Worm (Caenorhabditis elegans) whole organism, midembryonic: Measurements from ENCODE around the gene F11E6.11.

Source experiments
- T22C8.4 ChIP-seq: fragments of 200-800 bp; sonication (Bioruptor generic); IDR thresholded peaks from 2 replicates; pipeline ENCODE4 v1.3.6; 2022; ENCODE audit warnings: missing genetic modification characterization, missing compliant biosample characterization
- cog-1 ChIP-seq: sonication (generic microtip); optimal IDR thresholded peaks from 2 replicates; lab custom pipeline; 2016; ENCODE audit warnings: missing genetic modification characterization, missing compliant biosample characterization
- flt-1 ChIP-seq: fragments of 200-800 bp; sonication (Bioruptor generic); IDR thresholded peaks from 2 replicates; pipeline ENCODE4 v1.3.6; 2022; ENCODE audit warnings: missing genetic modification characterization, missing compliant biosample characterization
- klf-2 ChIP-seq: fragments of 200-800 bp; sonication (Bioruptor generic); conservative IDR thresholded peaks from 2 replicates; pipeline ENCODE4 v1.3.6; 2022; ENCODE audit warnings: missing genetic modification reagents, missing genetic modification characterization, missing compliant biosample characterization
- med-1 ChIP-seq: sonication (generic microtip); optimal IDR thresholded peaks from 2 replicates; lab custom pipeline; 2017; ENCODE audit warnings: missing genetic modification characterization, mild to moderate bottlenecking, missing compliant biosample characterization, antibody characterized with exemption, missing genetic modification reagents; ENCODE audit not compliant: insufficient read depth
- ref-1 ChIP-seq: fragments of 200-800 bp; sonication (Bioruptor generic); conservative IDR thresholded peaks from 2 replicates; pipeline ENCODE4 v1.3.6; 2022; ENCODE audit warnings: missing genetic modification reagents, missing genetic modification characterization, missing compliant biosample characterization
- tab-1 ChIP-seq: fragments of 200-800 bp; sonication (Bioruptor generic); IDR thresholded peaks from 2 replicates; pipeline ENCODE4 v1.3.6; 2022; ENCODE audit warnings: missing genetic modification characterization, missing compliant biosample characterization
- ztf-23 ChIP-seq: fragments of 200-800 bp; sonication (Bioruptor generic); IDR thresholded peaks from 2 replicates; pipeline ENCODE4 v1.3.6; 2022; ENCODE audit warnings: missing genetic modification reagents, missing genetic modification characterization, missing compliant biosample characterization
- ztf-29 ChIP-seq: fragments of 200-800 bp; sonication (Bioruptor generic); IDR thresholded peaks from 2 replicates; pipeline ENCODE4 v1.3.6; 2022; ENCODE audit warnings: missing genetic modification reagents, missing genetic modification characterization, missing compliant biosample characterization

Gene F11E6.11

DNA sequence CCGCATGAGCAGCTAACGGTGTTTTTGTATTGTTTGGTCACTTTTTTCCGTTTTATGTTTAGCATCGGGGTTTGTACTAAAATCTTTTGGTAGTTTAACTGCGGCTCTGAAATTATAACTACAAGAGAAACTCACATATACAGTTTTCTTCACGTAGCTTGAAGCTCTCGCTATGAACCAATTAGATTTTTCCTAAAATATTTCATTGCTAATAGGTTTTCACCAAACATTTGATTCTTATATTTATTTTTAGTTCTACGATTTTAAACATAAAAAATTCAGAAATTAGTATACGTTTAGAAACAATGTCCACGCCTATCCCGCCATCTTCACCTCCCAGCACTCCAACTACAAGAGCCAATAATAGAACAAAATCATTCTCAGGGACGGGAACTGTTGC lies 15.2 kb upstream of the F11E6.11 start, which contains the start of gene C06A12.3:
TSS of gene C06A12.3 (plus strand) at position 301 of the 400 bp plus-strand sequence.
- TF ChIP-seq flt-1: no peak
- TF ChIP-seq klf-2: no peak
- TF ChIP-seq cog-1 (tag; lab: Kevin White, UChicago): no peak
- no peak for TF ChIP-seq ztf-29 (GFP tag; lab: Robert Waterston, UW)
- no peak for TF ChIP-seq tab-1 (GFP tag; lab: Robert Waterston, UW)
- TF ChIP-seq ztf-23: no peak
- no peak for TF ChIP-seq med-1 (GFP tag; lab: Kevin White, UChicago)
- TF ChIP-seq ref-1 (GFP tag; lab: Robert Waterston, UW): no peak
- no peak for TF ChIP-seq T22C8.4 (GFP tag; lab: Robert Waterston, UW)

DNA sequence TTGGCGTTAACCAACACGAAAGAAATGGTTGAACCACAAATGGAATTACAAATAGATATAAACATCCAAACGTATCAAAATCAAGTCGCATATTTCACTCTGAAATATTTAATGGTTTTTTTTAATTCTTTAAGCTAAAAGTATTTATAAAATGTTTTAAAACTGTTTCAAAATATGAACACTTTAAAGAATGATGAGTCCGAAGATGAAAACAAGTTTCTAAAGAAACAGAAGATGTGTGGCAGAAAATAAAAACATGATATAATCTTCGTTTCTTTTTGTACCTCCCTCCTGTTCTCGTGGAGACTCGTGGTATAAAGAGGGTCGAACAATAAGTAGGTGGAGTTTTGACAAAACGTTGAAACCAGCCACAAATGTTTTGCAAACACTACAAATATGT lies 11.3 kb upstream of the F11E6.11 start, which contains the start of gene lact-6:
TSS of gene lact-6 (minus strand) at position 101 of the 400 bp plus-strand sequence.
- TF ChIP-seq ztf-29 (GFP tag; lab: Robert Waterston, UW): no peak
- no peak for TF ChIP-seq flt-1
- TF ChIP-seq tab-1 (GFP tag; lab: Robert Waterston, UW): no peak
- TF ChIP-seq ztf-23: no peak
- no peak for TF ChIP-seq cog-1 (tag; lab: Kevin White, UChicago)
- no peak for TF ChIP-seq ref-1 (GFP tag; lab: Robert Waterston, UW)
- no peak for TF ChIP-seq T22C8.4 (GFP tag; lab: Robert Waterston, UW)

DNA sequence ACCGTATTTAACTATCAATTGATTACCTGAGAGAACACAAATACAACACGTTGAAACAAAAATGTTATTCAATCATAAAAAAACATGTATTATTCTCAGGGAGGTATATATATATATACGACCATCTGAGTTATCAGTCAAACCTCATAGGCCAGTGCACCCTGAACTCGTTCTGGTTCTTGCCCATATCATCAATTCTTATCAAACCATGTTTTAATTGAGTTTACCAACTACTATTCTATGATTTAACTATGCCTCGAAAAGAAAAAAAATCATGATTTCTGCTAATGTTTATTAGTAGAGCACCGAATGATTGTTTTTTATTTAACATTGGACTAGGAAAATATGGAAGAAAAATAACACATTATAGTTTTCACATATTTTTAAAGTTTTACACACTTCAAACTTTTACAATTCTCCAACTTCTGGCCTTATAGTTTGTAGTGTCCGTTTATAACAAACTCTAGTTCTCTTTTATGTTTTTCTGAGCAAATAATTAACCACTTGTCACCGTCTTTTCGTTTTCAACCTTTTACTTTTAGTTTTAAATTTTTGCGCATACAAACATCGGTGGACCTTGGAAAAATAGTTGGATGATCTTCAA lies 10.3 kb upstream of the F11E6.11 start:
- TF ChIP-seq cog-1 (tag; lab: Kevin White, UChicago) (no peak), ref-1 (GFP tag; lab: Robert Waterston, UW) (no peak), tab-1 (GFP tag; lab: Robert Waterston, UW) (no peak), T22C8.4 (GFP tag; lab: Robert Waterston, UW) (no peak), ztf-29 (GFP tag; lab: Robert Waterston, UW) (no peak), med-1 (GFP tag; lab: Kevin White, UChicago) (no peak), ztf-23 (no peak), klf-2 (no peak), flt-1 (no peak)

DNA sequence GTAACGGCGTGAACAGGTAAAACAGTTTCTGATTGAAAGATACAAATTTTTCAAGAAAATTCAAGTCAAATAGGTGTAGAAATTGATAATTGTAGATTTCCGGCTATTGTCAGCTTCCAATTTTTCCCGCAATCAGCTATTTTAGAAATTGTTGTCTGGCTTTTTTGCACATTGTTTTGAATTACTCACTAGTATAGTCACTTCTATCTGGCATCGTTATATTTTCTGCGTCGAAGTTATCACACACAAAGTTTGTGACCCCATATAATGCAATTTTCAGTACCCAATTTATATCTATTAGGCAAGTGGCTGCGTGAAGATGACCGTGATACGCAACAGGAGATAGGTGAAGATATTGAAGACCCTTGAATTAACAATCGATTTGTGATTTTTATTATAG lies 7.4 kb upstream of the F11E6.11 start:
- no peak for TF ChIP-seq klf-2
- no peak for TF ChIP-seq ztf-29 (GFP tag; lab: Robert Waterston, UW)
- TF ChIP-seq ztf-23: no peak
- TF ChIP-seq T22C8.4 (GFP tag; lab: Robert Waterston, UW): no peak
- TF ChIP-seq tab-1 (GFP tag; lab: Robert Waterston, UW): no peak
- TF ChIP-seq med-1 (GFP tag; lab: Kevin White, UChicago): no peak
- TF ChIP-seq cog-1 (tag; lab: Kevin White, UChicago): no peak
- TF ChIP-seq flt-1: no peak
- no peak for TF ChIP-seq ref-1 (GFP tag; lab: Robert Waterston, UW)

DNA sequence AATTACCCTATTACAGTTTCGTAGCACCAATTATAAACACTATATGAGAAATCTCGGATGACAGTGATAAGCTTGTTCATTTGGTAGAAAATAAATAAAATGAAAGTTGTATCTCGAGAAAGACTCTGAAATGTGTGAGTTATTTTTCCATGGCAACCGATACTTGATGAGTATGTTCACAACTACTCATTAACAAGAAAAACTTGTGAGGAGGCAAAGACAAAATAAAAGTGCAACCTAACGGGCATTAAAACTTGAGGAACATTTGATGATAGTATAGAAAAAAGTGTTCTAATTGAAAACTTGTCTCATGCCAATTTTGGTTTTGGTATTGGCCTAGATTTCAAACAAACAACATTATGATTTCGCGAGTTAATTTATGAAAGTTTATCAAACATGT lies 6.1 kb upstream of the F11E6.11 start, which contains the start of gene gcy-27:
TSS of gene gcy-27 (minus strand) at position 101 of the 400 bp plus-strand sequence.
- no peak for TF ChIP-seq med-1 (GFP tag; lab: Kevin White, UChicago)
- no peak for TF ChIP-seq flt-1
- TF ChIP-seq T22C8.4 (GFP tag; lab: Robert Waterston, UW): no peak
- TF ChIP-seq cog-1 (tag; lab: Kevin White, UChicago): no peak
- no peak for TF ChIP-seq ztf-23
- no peak for TF ChIP-seq ref-1 (GFP tag; lab: Robert Waterston, UW)
- no peak for TF ChIP-seq ztf-29 (GFP tag; lab: Robert Waterston, UW)
- TF ChIP-seq tab-1 (GFP tag; lab: Robert Waterston, UW): no peak
- no peak for TF ChIP-seq klf-2

DNA sequence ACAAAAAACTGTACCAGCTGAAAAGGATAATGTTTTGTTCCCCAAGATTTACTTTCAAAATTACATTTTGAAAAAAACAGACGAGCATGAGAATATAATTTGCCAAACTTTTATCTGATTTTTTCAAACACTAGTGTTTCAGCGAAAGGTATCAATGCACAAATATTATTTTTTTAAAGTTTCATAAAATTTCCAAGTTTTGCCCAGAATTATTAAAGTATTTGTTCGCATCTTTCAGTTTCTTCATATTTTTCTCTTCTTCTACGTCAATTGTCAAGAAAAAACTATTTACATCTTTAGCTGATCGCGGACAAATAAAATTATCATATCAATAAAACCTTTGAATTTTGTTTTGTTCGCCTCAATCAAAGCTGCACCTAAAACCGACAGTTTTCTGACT lies 5.6 kb upstream of the F11E6.11 start, which contains the start of gene C06A12.8:
TSS of gene C06A12.8 (plus strand) at position 301 of the 400 bp plus-strand sequence.
- TF ChIP-seq T22C8.4 (GFP tag; lab: Robert Waterston, UW) (no peak), med-1 (GFP tag; lab: Kevin White, UChicago) (no peak), ref-1 (GFP tag; lab: Robert Waterston, UW) (no peak), ztf-23 (no peak), tab-1 (GFP tag; lab: Robert Waterston, UW) (no peak), flt-1 (no peak), ztf-29 (GFP tag; lab: Robert Waterston, UW) (no peak), cog-1 (tag; lab: Kevin White, UChicago) (no peak), klf-2 (no peak)

DNA sequence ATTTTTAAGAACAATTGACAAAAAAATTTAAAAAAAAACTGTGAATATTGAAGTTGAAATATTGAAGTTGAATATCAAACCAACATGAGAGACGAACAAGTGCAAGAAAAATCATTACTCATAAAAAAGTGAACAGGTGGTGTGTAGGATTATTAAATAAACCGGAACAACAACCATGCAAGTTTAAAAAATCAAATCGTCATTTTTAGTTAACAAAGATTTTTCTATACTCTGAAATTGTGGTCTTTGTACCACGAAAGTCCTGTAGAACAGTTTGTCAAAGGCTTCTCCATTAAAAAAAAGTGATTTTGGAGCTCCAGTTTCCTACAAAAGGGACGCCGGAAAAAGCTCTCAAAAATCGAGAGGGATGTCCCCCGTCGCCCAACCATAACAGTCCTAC lies 2.6 kb upstream of the F11E6.11 start, which contains the start of gene C06A12.19:
TSS of gene C06A12.19 (minus strand) at position 101 of the 400 bp plus-strand sequence.
- TF ChIP-seq flt-1: no peak
- no peak for TF ChIP-seq ztf-29 (GFP tag; lab: Robert Waterston, UW)
- TF ChIP-seq ref-1 (GFP tag; lab: Robert Waterston, UW): no peak
- TF ChIP-seq ztf-23: no peak
- no peak for TF ChIP-seq cog-1 (tag; lab: Kevin White, UChicago)
- TF ChIP-seq T22C8.4 (GFP tag; lab: Robert Waterston, UW): no peak
- no peak for TF ChIP-seq klf-2
- TF ChIP-seq tab-1 (GFP tag; lab: Robert Waterston, UW): no peak
- TF ChIP-seq med-1 (GFP tag; lab: Kevin White, UChicago): no peak

DNA sequence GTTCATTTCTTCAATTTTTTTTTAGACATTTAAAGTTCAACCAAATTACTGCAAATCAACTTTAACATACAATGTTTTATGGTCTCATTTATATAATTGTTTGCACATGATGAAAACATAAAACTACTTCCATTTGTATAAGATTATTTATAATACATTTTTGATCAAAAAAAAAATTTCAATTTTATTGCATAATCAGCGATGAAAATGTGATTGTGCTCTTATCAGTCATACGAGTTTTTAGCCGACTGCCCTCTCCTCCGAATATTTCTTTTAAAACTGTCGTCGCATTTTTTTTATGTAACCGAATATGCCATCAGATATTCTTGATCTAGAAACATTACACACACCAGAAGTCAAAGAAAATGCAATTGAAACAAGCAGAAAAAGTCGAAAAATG lies 2.2 kb upstream of the F11E6.11 start, which contains the start of gene F08A7.1:
TSS of gene F08A7.1 (plus strand) at position 191 of the 400 bp plus-strand sequence.
- no peak for TF ChIP-seq med-1 (GFP tag; lab: Kevin White, UChicago)
- TF ChIP-seq ztf-23: no peak

DNA sequence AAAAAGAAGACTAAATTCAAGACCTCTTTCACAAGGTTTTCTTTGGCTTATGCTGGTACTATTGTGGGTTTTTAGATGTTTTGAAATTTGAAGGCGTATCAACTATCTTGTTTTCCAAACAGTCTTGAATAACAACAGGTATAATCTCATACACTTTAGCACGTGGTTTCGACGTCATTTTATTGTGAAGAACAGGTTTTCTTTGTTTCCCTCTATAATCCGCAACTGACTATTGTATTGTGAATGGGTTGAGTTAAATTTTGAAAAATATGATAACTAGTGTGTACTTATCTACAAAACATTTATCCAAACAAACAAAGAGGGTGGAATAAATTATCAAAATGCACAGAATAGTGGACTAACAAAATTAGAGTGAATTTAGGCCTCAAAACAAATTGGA lies 1.4 kb upstream of the F11E6.11 start:
- no peak for TF ChIP-seq flt-1
- no peak for TF ChIP-seq T22C8.4 (GFP tag; lab: Robert Waterston, UW)
- TF ChIP-seq tab-1 (GFP tag; lab: Robert Waterston, UW): no peak
- no peak for TF ChIP-seq klf-2

DNA sequence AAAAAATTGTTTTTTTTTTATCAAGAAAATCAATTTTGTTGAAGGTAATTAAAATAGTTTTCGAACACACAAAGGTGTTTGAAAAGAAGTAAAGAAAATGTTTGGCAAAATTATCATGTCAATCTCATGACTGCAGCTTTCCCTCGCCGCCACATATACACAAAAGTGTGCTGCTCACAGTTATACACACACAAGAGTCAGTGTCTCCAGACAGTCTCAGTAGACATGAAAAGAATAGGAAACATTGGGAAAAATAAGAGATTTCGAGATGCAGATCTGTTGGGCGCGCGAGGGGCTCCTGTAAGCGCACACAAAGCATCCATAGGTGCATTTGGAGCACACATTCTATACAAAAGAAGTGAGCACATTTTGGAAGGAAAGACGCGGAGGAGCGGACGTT lies 5.7 kb downstream of the F11E6.11 start:
- no peak for TF ChIP-seq cog-1 (tag; lab: Kevin White, UChicago)
- TF ChIP-seq tab-1 (GFP tag; lab: Robert Waterston, UW): no peak
- no peak for TF ChIP-seq ztf-29 (GFP tag; lab: Robert Waterston, UW)
- TF ChIP-seq med-1 (GFP tag; lab: Kevin White, UChicago): no peak
- TF ChIP-seq klf-2: no peak
- TF ChIP-seq flt-1: no peak
- TF ChIP-seq T22C8.4 (GFP tag; lab: Robert Waterston, UW): no peak
